Fruit fly (Drosophila melanogaster) whole organism, embryonic: ENCODE results near the gene CG32280.
A peak's percentile ranks its signal among the peaks of the same experiment; 100 is the strongest.

Experiments
- CG10267 ChIP-seq: fragments of 200-800 bp; sonication (Bioruptor generic); optimal IDR thresholded peaks from 2 replicates; lab custom pipeline; 2018; ENCODE audit warnings: missing biosample characterization, mild to moderate bottlenecking, missing genetic modification characterization, moderate library complexity
- CG10366 ChIP-seq: fragments of 200-800 bp; sonication (Bioruptor generic); IDR thresholded peaks from 2 replicates; pipeline ENCODE4 v1.3.6; 2022; ENCODE audit warnings: missing biosample characterization, missing genetic modification characterization
- CG10565 ChIP-seq: fragments of 200-800 bp; sonication (Bioruptor generic); optimal IDR thresholded peaks from 3 replicates; lab custom pipeline; 2016; ENCODE audit warnings: missing biosample characterization, mild to moderate bottlenecking, missing genetic modification characterization
- CG11085 ChIP-seq: fragments of 200-800 bp; sonication (Bioruptor generic); IDR thresholded peaks from 2 replicates; pipeline ENCODE4 v1.3.6; 2022; ENCODE audit warnings: missing biosample characterization, missing genetic modification characterization
- CG11093 ChIP-seq: fragments of 200-800 bp; sonication (Bioruptor generic); IDR thresholded peaks from 3 replicates; pipeline ENCODE4 v1.3.6; 2022; ENCODE audit warnings: missing biosample characterization, missing genetic modification characterization
- CG14710 ChIP-seq: fragments of 200-800 bp; sonication (Bioruptor generic); optimal IDR thresholded peaks from 3 replicates; lab custom pipeline; 2019; ENCODE audit warnings: missing biosample characterization, mild to moderate bottlenecking, missing genetic modification characterization, moderate library complexity
- CG17829 ChIP-seq: fragments of 200-800 bp; optimal IDR thresholded peaks from 2 replicates; lab custom pipeline; 2019; ENCODE audit warnings: missing biosample characterization, mild to moderate bottlenecking, missing genetic modification characterization, moderate library complexity
- CG17912 ChIP-seq: fragments of 200-800 bp; sonication (Bioruptor generic); optimal IDR thresholded peaks from 2 replicates; lab custom pipeline; 2018; ENCODE audit warnings: missing biosample characterization, mild to moderate bottlenecking, missing genetic modification characterization
- CG2116 ChIP-seq: fragments of 200-800 bp; sonication (Bioruptor generic); optimal IDR thresholded peaks from 3 replicates; lab custom pipeline; 2018; ENCODE audit warnings: missing biosample characterization, mild to moderate bottlenecking, missing genetic modification characterization
- CG31224 ChIP-seq: fragments of 200-800 bp; sonication (Bioruptor generic); IDR thresholded peaks from 2 replicates; pipeline ENCODE4 v1.3.6; 2022; ENCODE audit warnings: missing biosample characterization, missing genetic modification characterization
- CG4282 ChIP-seq: fragments of 200-800 bp; sonication (Bioruptor generic); optimal IDR thresholded peaks from 2 replicates; lab custom pipeline; 2016; ENCODE audit warnings: missing biosample characterization, missing genetic modification characterization
- CG4360 ChIP-seq: fragments of 200-800 bp; sonication (Bioruptor generic); IDR thresholded peaks from 2 replicates; pipeline ENCODE4 v1.3.6; 2022; ENCODE audit warnings: missing biosample characterization, missing genetic modification characterization
- CG4424 ChIP-seq: fragments of 200-800 bp; sonication (Bioruptor generic); optimal IDR thresholded peaks from 3 replicates; lab custom pipeline; 2016; ENCODE audit warnings: missing biosample characterization, missing genetic modification characterization
- CG4707 ChIP-seq: fragments of 200-800 bp; sonication (Bioruptor generic); optimal IDR thresholded peaks from 2 replicates; lab custom pipeline; 2018; ENCODE audit warnings: missing biosample characterization, mild to moderate bottlenecking, missing genetic modification characterization, moderate library complexity
- CG4820 ChIP-seq: fragments of 200-800 bp; sonication (Bioruptor generic); optimal IDR thresholded peaks from 3 replicates; lab custom pipeline; 2016; ENCODE audit warnings: missing biosample characterization, missing genetic modification characterization
- CG5245 ChIP-seq: fragments of 200-800 bp; sonication (Bioruptor generic); optimal IDR thresholded peaks from 3 replicates; lab custom pipeline; 2016; ENCODE audit warnings: missing biosample characterization, missing genetic modification characterization
- CG6689 ChIP-seq: fragments of 200-800 bp; sonication (Bioruptor generic); IDR thresholded peaks from 2 replicates; pipeline ENCODE4 v1.3.6; 2022; ENCODE audit warnings: missing biosample characterization, missing genetic modification characterization
- CG6854 ChIP-seq: fragments of 200-800 bp; sonication (Bioruptor generic); optimal IDR thresholded peaks from 3 replicates; lab custom pipeline; 2017; ENCODE audit warnings: missing biosample characterization, mild to moderate bottlenecking, missing genetic modification characterization
- CG8089 ChIP-seq: fragments of 200-800 bp; sonication (Bioruptor generic); optimal IDR thresholded peaks from 3 replicates; lab custom pipeline; 2016; ENCODE audit warnings: missing biosample characterization, missing genetic modification characterization
- CG8388 ChIP-seq: fragments of 200-800 bp; sonication (Bioruptor generic); optimal IDR thresholded peaks from 2 replicates; lab custom pipeline; 2019; ENCODE audit warnings: missing biosample characterization, mild to moderate bottlenecking, missing genetic modification characterization, moderate library complexity
- CG8765 ChIP-seq: fragments of 200-800 bp; sonication (Bioruptor generic); IDR thresholded peaks from 2 replicates; pipeline ENCODE4 v1.3.6; 2022; ENCODE audit warnings: missing biosample characterization, missing genetic modification characterization
- CTCF ChIP-seq: fragments of 200-800 bp; sonication (Bioruptor generic); optimal IDR thresholded peaks from 2 replicates; lab custom pipeline; 2017; ENCODE audit warnings: missing biosample characterization, mild to moderate bottlenecking, missing genetic modification characterization, moderate library complexity
- Dref ChIP-seq: fragments of 200-800 bp; sonication (Bioruptor generic); IDR thresholded peaks from 2 replicates; pipeline ENCODE4 v1.3.6; 2022; ENCODE audit warnings: missing biosample characterization, missing genetic modification characterization
- Fer2 ChIP-seq: fragments of 200-800 bp; sonication (Bioruptor generic); optimal IDR thresholded peaks from 2 replicates; lab custom pipeline; 2018; ENCODE audit warnings: missing biosample characterization, mild to moderate bottlenecking, missing genetic modification characterization, moderate library complexity
- GATAe ChIP-seq: fragments of 200-800 bp; sonication (Bioruptor generic); conservative IDR thresholded peaks from 2 replicates; pipeline ENCODE4 v1.3.6; 2022; ENCODE audit warnings: missing biosample characterization, missing genetic modification characterization
- HLH3B ChIP-seq: fragments of 200-800 bp; sonication (Bioruptor generic); IDR thresholded peaks from 2 replicates; pipeline ENCODE4 v1.3.6; 2022; ENCODE audit warnings: missing biosample characterization, missing genetic modification characterization
- HLHmδ ChIP-seq: fragments of 200-800 bp; sonication (Bioruptor generic); optimal IDR thresholded peaks from 2 replicates; lab custom pipeline; 2018; ENCODE audit warnings: missing biosample characterization, mild to moderate bottlenecking, missing genetic modification characterization, moderate library complexity
- Hand ChIP-seq: fragments of 200-800 bp; sonication (Bioruptor generic); optimal IDR thresholded peaks from 2 replicates; lab custom pipeline; 2017; ENCODE audit warnings: mild to moderate bottlenecking, missing biosample characterization, missing genetic modification reagents, missing genetic modification characterization
- Hmx ChIP-seq: fragments of 200-800 bp; sonication (Bioruptor generic); optimal IDR thresholded peaks from 2 replicates; lab custom pipeline; 2016; ENCODE audit warnings: missing biosample characterization, missing genetic modification characterization
- Rx ChIP-seq: fragments of 200-800 bp; sonication (Bioruptor generic); IDR thresholded peaks from 2 replicates; pipeline ENCODE4 v1.3.6; 2022; ENCODE audit warnings: missing biosample characterization, missing genetic modification characterization
- Sox102F ChIP-seq: fragments of 200-800 bp; sonication (Bioruptor generic); optimal IDR thresholded peaks from 2 replicates; lab custom pipeline; 2018; ENCODE audit warnings: missing biosample characterization, mild to moderate bottlenecking, missing genetic modification characterization, moderate library complexity
- Sry-β ChIP-seq: fragments of 200-800 bp; sonication (Bioruptor generic); optimal IDR thresholded peaks from 2 replicates; lab custom pipeline; 2018; ENCODE audit warnings: missing biosample characterization, mild to moderate bottlenecking, missing genetic modification characterization, moderate library complexity
- caup ChIP-seq: fragments of 200-800 bp; sonication (Bioruptor generic); optimal IDR thresholded peaks from 3 replicates; lab custom pipeline; 2017; ENCODE audit warnings: missing biosample characterization, mild to moderate bottlenecking, missing genetic modification characterization, moderate library complexity; ENCODE audit not compliant: severe bottlenecking
- croc ChIP-seq: fragments of 200-800 bp; sonication (Bioruptor generic); conservative IDR thresholded peaks from 3 replicates; pipeline ENCODE4 v1.3.6; 2022; ENCODE audit warnings: missing biosample characterization, missing genetic modification characterization
- en ChIP-seq: fragments of 200-800 bp; sonication (Bioruptor generic); optimal IDR thresholded peaks from 2 replicates; lab custom pipeline; 2016; ENCODE audit warnings: missing biosample characterization, missing genetic modification characterization
- fd102C ChIP-seq: fragments of 200-800 bp; sonication (Bioruptor generic); optimal IDR thresholded peaks from 2 replicates; lab custom pipeline; 2018; ENCODE audit warnings: missing biosample characterization, mild to moderate bottlenecking, missing genetic modification characterization, moderate library complexity
- gsb-n ChIP-seq: fragments of 200-800 bp; sonication (Bioruptor generic); optimal IDR thresholded peaks from 3 replicates; lab custom pipeline; 2018; ENCODE audit warnings: missing biosample characterization, mild to moderate bottlenecking, missing genetic modification characterization
- hbn ChIP-seq: fragments of 200-800 bp; sonication (Bioruptor generic); IDR thresholded peaks from 2 replicates; pipeline ENCODE4 v1.3.6; 2022; ENCODE audit warnings: missing biosample characterization, missing genetic modification characterization; ENCODE audit not compliant: partially characterized antibody
- jigr1 ChIP-seq: fragments of 200-800 bp; sonication (Bioruptor generic); IDR thresholded peaks from 3 replicates; pipeline ENCODE4 v1.3.6; 2022; ENCODE audit warnings: missing biosample characterization, missing genetic modification characterization
- jing ChIP-seq: fragments of 200-800 bp; sonication (Bioruptor generic); optimal IDR thresholded peaks from 2 replicates; lab custom pipeline; 2018; ENCODE audit warnings: missing biosample characterization, mild to moderate bottlenecking, missing genetic modification characterization
- kah ChIP-seq: fragments of 200-800 bp; sonication (Bioruptor generic); optimal IDR thresholded peaks from 2 replicates; lab custom pipeline; 2018; ENCODE audit warnings: missing biosample characterization, mild to moderate bottlenecking, missing genetic modification characterization
- klu ChIP-seq: fragments of 200-800 bp; sonication (Bioruptor generic); IDR thresholded peaks from 2 replicates; pipeline ENCODE4 v1.3.6; 2022; ENCODE audit warnings: missing biosample characterization, missing genetic modification characterization
- lola ChIP-seq, 3 experiments: fragments of >200 bp in 2 of 3; fragments of 200-800 bp in 1 of 3; sonication (Bioruptor generic) in 1 of 3; optimal IDR thresholded peaks; 2 replicates each; lab custom pipeline; 2017 to 2019; ENCODE audit warnings: missing biosample characterization in 3 of 3, missing genetic modification characterization in 3 of 3, mild to moderate bottlenecking in 1 of 3, moderate library complexity in 1 of 3
- mam ChIP-seq: fragments of 200-800 bp; sonication (Bioruptor generic); optimal IDR thresholded peaks from 3 replicates; lab custom pipeline; 2016; ENCODE audit warnings: missing biosample characterization, missing genetic modification characterization
- nau ChIP-seq: fragments of 200-800 bp; sonication (Bioruptor generic); optimal IDR thresholded peaks from 3 replicates; lab custom pipeline; 2017; ENCODE audit warnings: missing biosample characterization, mild to moderate bottlenecking, missing genetic modification characterization, missing genetic modification reagents
- p53 ChIP-seq: fragments of 200-800 bp; sonication (Bioruptor generic); optimal IDR thresholded peaks from 2 replicates; lab custom pipeline; 2016; ENCODE audit warnings: missing biosample characterization, missing genetic modification characterization
- pros ChIP-seq: fragments of 200-800 bp; sonication (Bioruptor generic); optimal IDR thresholded peaks from 3 replicates; lab custom pipeline; 2019; ENCODE audit warnings: missing biosample characterization, mild to moderate bottlenecking, missing genetic modification characterization, moderate library complexity
- ranshi ChIP-seq: fragments of 200-800 bp; sonication (Bioruptor generic); IDR thresholded peaks from 2 replicates; pipeline ENCODE4 v1.3.6; 2022; ENCODE audit warnings: missing biosample characterization, missing genetic modification characterization
- ssp ChIP-seq: fragments of 200-800 bp; sonication (Bioruptor generic); IDR thresholded peaks from 2 replicates; pipeline ENCODE4 v1.3.6; 2022; ENCODE audit warnings: missing biosample characterization, missing genetic modification characterization
- tx ChIP-seq: fragments of 200-800 bp; sonication (Bioruptor generic); optimal IDR thresholded peaks from 2 replicates; lab custom pipeline; 2016; ENCODE audit warnings: missing biosample characterization, missing genetic modification characterization
- wor ChIP-seq: fragments of 200-800 bp; sonication (Bioruptor generic); IDR thresholded peaks from 2 replicates; pipeline ENCODE4 v1.3.6; 2022; ENCODE audit warnings: missing biosample characterization, missing genetic modification characterization
- z ChIP-seq: fragments of 200-800 bp; sonication (Bioruptor generic); IDR thresholded peaks from 3 replicates; pipeline ENCODE4 v1.3.6; 2022; ENCODE audit warnings: missing biosample characterization, missing genetic modification characterization

CG32280 gene

dm6 chr3L:3194059-3194458, 29.1 kb downstream of the CG32280 start (continued):
- peak; percentile 24 for TF ChIP-seq en (GFP tag; lab: Kevin White, UChicago)
- TF ChIP-seq gsb-n (tag; lab: Kevin White, UChicago), result peak; percentile 93
- peak; percentile 58 for TF ChIP-seq Sry-β (GFP tag; lab: Kevin White, UChicago)
- peak; percentile 94 for TF ChIP-seq caup (GFP tag; lab: Kevin White, UChicago)
- TF ChIP-seq Hand (GFP tag; lab: Kevin White, UChicago), result peak; percentile 90
- peak; percentile 88 for TF ChIP-seq CG4424 (GFP tag; lab: Kevin White, UChicago)
- peak; percentile 89 for TF ChIP-seq CG10267
- TF ChIP-seq jing (GFP tag; lab: Kevin White, UChicago), result peak; percentile 82
- TF ChIP-seq CG14710 (tag; lab: Kevin White, UChicago), result peak; percentile 90
- peak; percentile 88 for TF ChIP-seq croc
- peak; percentile 96 for TF ChIP-seq Sox102F (GFP tag; lab: Kevin White, UChicago)
- TF ChIP-seq CG4820 (GFP tag; lab: Kevin White, UChicago), result peak; percentile 87
- no peak for TF ChIP-seq hbn
- peak; percentile 66 for TF ChIP-seq CG2116 (GFP tag; lab: Kevin White, UChicago)
- TF ChIP-seq Hmx (GFP tag; lab: Kevin White, UChicago), result no peak
- peak; percentile 88 for TF ChIP-seq CG6854 (GFP tag; lab: Kevin White, UChicago)
- peak; percentile 71 for TF ChIP-seq CG4360 (GFP tag; lab: Robert Waterston, UW)
- TF ChIP-seq pros, result no peak
- peak in 1 of 3 experiments; percentile 88 for TF ChIP-seq lola (GFP tag; optimal IDR thresholded peaks at IDR 0.05; lab: Kevin White, UChicago)
- TF ChIP-seq GATAe, result peak; percentile 43; the same call in 1 of the 2 replicates
- peak; percentile 77 for TF ChIP-seq Fer2 (tag; lab: Kevin White, UChicago)
- TF ChIP-seq ssp (GFP tag; lab: Robert Waterston, UW), result peak; percentile 79
- peak; percentile 88 for TF ChIP-seq kah
- TF ChIP-seq CTCF (GFP tag; lab: Kevin White, UChicago), result peak; percentile 59
- peak; percentile 95 for TF ChIP-seq HLH3B (GFP tag; lab: Robert Waterston, UW)
- TF ChIP-seq mam (GFP tag; lab: Kevin White, UChicago), result peak; percentile 57
- peak; percentile 95 for TF ChIP-seq CG8388 (GFP tag; lab: Kevin White, UChicago)
- TF ChIP-seq CG11085 (GFP tag; lab: Robert Waterston, UW), result peak; percentile 81
- peak; percentile 88 for TF ChIP-seq CG11093 (GFP tag; lab: Robert Waterston, UW)
- peak; percentile 95 for TF ChIP-seq CG17829 (tag; lab: Kevin White, UChicago)
- peak; percentile 94 for TF ChIP-seq CG10366 (GFP tag; lab: Robert Waterston, UW)
- TF ChIP-seq CG8765 (GFP tag; lab: Robert Waterston, UW), result peak; percentile 81
- TF ChIP-seq CG6689, result peak; percentile 94
- peak; percentile 87 for TF ChIP-seq CG4707
- peak; percentile 5 for TF ChIP-seq tx (GFP tag; lab: Kevin White, UChicago)
- peak; percentile 90 for TF ChIP-seq nau (GFP tag; lab: Kevin White, UChicago)
- TF ChIP-seq CG10565 (GFP tag; lab: Kevin White, UChicago), result peak; percentile 57
- TF ChIP-seq HLHmδ (GFP tag; lab: Kevin White, UChicago), result no peak
- TF ChIP-seq CG31224 (GFP tag; lab: Robert Waterston, UW), result peak; percentile 86
- TF ChIP-seq klu (GFP tag; lab: Robert Waterston, UW), result peak; percentile 83
- no peak for TF ChIP-seq CG8089 (GFP tag; lab: Kevin White, UChicago)
- peak; percentile 95 for TF ChIP-seq ranshi
- TF ChIP-seq z, result 0 out of 3 replicates have a peak, but pooled peaks have one; percentile 32
- peak; percentile 85 for TF ChIP-seq fd102C
- TF ChIP-seq p53 (GFP tag; lab: Kevin White, UChicago), result no peak
- TF ChIP-seq CG4282 (GFP tag; lab: Kevin White, UChicago), result no peak
- no peak for TF ChIP-seq Dref (GFP tag; lab: Robert Waterston, UW)
- peak; percentile 84 for TF ChIP-seq wor
- TF ChIP-seq jigr1 (GFP tag; lab: Robert Waterston, UW), result peak; percentile 90
- no peak for TF ChIP-seq CG17912 (GFP tag; lab: Kevin White, UChicago)
- TF ChIP-seq Rx (GFP tag; lab: Robert Waterston, UW), result peak; percentile 93
- peak; percentile 87 for TF ChIP-seq CG5245 (GFP tag; lab: Kevin White, UChicago)
